Fruit fly (Drosophila melanogaster) whole organism, embryonic: Measurements from ENCODE around the gene Rab35.
A peak's percentile ranks its signal among the peaks of the same experiment; 100 is the strongest.

Experiments
- CG1024 ChIP-seq: fragments of 200-800 bp; sonication (Bioruptor generic); IDR thresholded peaks from 2 replicates; pipeline ENCODE4 v1.3.6; 2022; ENCODE audit warnings: missing biosample characterization, missing genetic modification characterization
- CG10979 ChIP-seq: fragments of 200-800 bp; sonication (Bioruptor generic); optimal IDR thresholded peaks from 2 replicates; lab custom pipeline; 2018; ENCODE audit warnings: missing biosample characterization, mild to moderate bottlenecking, missing genetic modification characterization, moderate library complexity
- CG12236 ChIP-seq: fragments of 200-800 bp; sonication (Bioruptor generic); optimal IDR thresholded peaks from 2 replicates; lab custom pipeline; 2016; ENCODE audit warnings: missing biosample characterization, missing genetic modification characterization
- CG13123 ChIP-seq: fragments of 200-800 bp; sonication (Bioruptor generic); optimal IDR thresholded peaks from 2 replicates; lab custom pipeline; 2016; ENCODE audit warnings: missing biosample characterization, missing genetic modification characterization
- CG14014 ChIP-seq: fragments of 200-800 bp; sonication (Bioruptor generic); IDR thresholded peaks from 2 replicates; pipeline ENCODE4 v1.3.6; 2022; ENCODE audit warnings: missing biosample characterization, missing genetic modification characterization
- CG15011 ChIP-seq: fragments of 200-800 bp; sonication (Bioruptor generic); optimal IDR thresholded peaks from 3 replicates; lab custom pipeline; 2018; ENCODE audit warnings: missing biosample characterization, mild to moderate bottlenecking, missing genetic modification characterization
- CG1602 ChIP-seq: fragments of 200-800 bp; sonication (Bioruptor generic); optimal IDR thresholded peaks from 3 replicates; lab custom pipeline; 2016; ENCODE audit warnings: missing biosample characterization, missing genetic modification characterization
- CG18476 ChIP-seq: fragments of 200-800 bp; sonication (Bioruptor generic); optimal IDR thresholded peaks from 2 replicates; lab custom pipeline; 2016; ENCODE audit warnings: missing biosample characterization, mild to moderate bottlenecking, missing genetic modification characterization
- CG18599 ChIP-seq: fragments of 200-800 bp; sonication (Bioruptor generic); optimal IDR thresholded peaks from 3 replicates; lab custom pipeline; 2017; ENCODE audit warnings: missing biosample characterization, missing genetic modification characterization, mild to moderate bottlenecking, moderate library complexity, missing genetic modification reagents
- CG2202 ChIP-seq: fragments of 200-800 bp; sonication (Bioruptor generic); optimal IDR thresholded peaks from 2 replicates; lab custom pipeline; 2018; ENCODE audit warnings: missing biosample characterization, mild to moderate bottlenecking, missing genetic modification characterization
- CG2875 ChIP-seq: fragments of 200-800 bp; sonication (Bioruptor generic); optimal IDR thresholded peaks from 2 replicates; lab custom pipeline; 2017; ENCODE audit warnings: missing biosample characterization, mild to moderate bottlenecking, missing genetic modification characterization, missing genetic modification reagents
- CG3281 ChIP-seq: fragments of 200-800 bp; sonication (Bioruptor generic); optimal IDR thresholded peaks from 3 replicates; lab custom pipeline; 2017; ENCODE audit warnings: missing biosample characterization, mild to moderate bottlenecking, missing genetic modification characterization
- CG4617 ChIP-seq: fragments of 200-800 bp; sonication (Bioruptor generic); optimal IDR thresholded peaks from 3 replicates; lab custom pipeline; 2016; ENCODE audit warnings: missing biosample characterization, missing genetic modification characterization, borderline replicate concordance
- CG4707 ChIP-seq: fragments of 200-800 bp; sonication (Bioruptor generic); optimal IDR thresholded peaks from 2 replicates; lab custom pipeline; 2018; ENCODE audit warnings: missing biosample characterization, mild to moderate bottlenecking, missing genetic modification characterization, moderate library complexity
- CG4820 ChIP-seq: fragments of 200-800 bp; sonication (Bioruptor generic); optimal IDR thresholded peaks from 3 replicates; lab custom pipeline; 2016; ENCODE audit warnings: missing biosample characterization, missing genetic modification characterization
- CG7357 ChIP-seq: fragments of 200-800 bp; sonication (Bioruptor generic); IDR thresholded peaks from 3 replicates; pipeline ENCODE4 v1.3.6; 2022; ENCODE audit warnings: missing biosample characterization, missing genetic modification characterization
- CG7745 ChIP-seq: fragments of 200-800 bp; sonication (Bioruptor generic); optimal IDR thresholded peaks from 2 replicates; lab custom pipeline; 2018; ENCODE audit warnings: missing biosample characterization, mild to moderate bottlenecking, missing genetic modification characterization, moderate library complexity
- CG7839 ChIP-seq: fragments of 200-800 bp; sonication (Bioruptor generic); optimal IDR thresholded peaks from 3 replicates; lab custom pipeline; 2018; ENCODE audit warnings: missing biosample characterization, mild to moderate bottlenecking, missing genetic modification characterization, moderate library complexity
- CG8388 ChIP-seq: fragments of 200-800 bp; sonication (Bioruptor generic); optimal IDR thresholded peaks from 2 replicates; lab custom pipeline; 2019; ENCODE audit warnings: missing biosample characterization, mild to moderate bottlenecking, missing genetic modification characterization, moderate library complexity
- Gsc ChIP-seq: fragments of 200-800 bp; sonication (Bioruptor generic); IDR thresholded peaks from 2 replicates; pipeline ENCODE4 v1.3.6; 2022; ENCODE audit warnings: missing biosample characterization, missing genetic modification characterization
- Hand ChIP-seq: fragments of 200-800 bp; sonication (Bioruptor generic); optimal IDR thresholded peaks from 2 replicates; lab custom pipeline; 2017; ENCODE audit warnings: mild to moderate bottlenecking, missing biosample characterization, missing genetic modification reagents, missing genetic modification characterization
- Hmr ChIP-seq: fragments of 200-800 bp; sonication (Bioruptor generic); optimal IDR thresholded peaks from 3 replicates; lab custom pipeline; 2017; ENCODE audit warnings: mild to moderate bottlenecking, missing biosample characterization, missing genetic modification reagents, missing genetic modification characterization
- MBD-R2 ChIP-seq: fragments of 200-800 bp; sonication (Bioruptor generic); IDR thresholded peaks from 2 replicates; pipeline ENCODE4 v1.3.6; 2022; ENCODE audit warnings: missing biosample characterization, missing genetic modification characterization
- Max ChIP-seq: fragments of 200-800 bp; sonication (Bioruptor generic); optimal IDR thresholded peaks from 2 replicates; lab custom pipeline; 2016; ENCODE audit warnings: missing biosample characterization, mild to moderate bottlenecking, missing genetic modification characterization
- Nf-YA ChIP-seq: fragments of 200-800 bp; sonication (Bioruptor generic); IDR thresholded peaks from 2 replicates; pipeline ENCODE4 v1.3.6; 2022; ENCODE audit warnings: missing biosample characterization, missing genetic modification characterization
- Nf-YC ChIP-seq: fragments of 200-800 bp; optimal IDR thresholded peaks from 3 replicates; lab custom pipeline; 2019; ENCODE audit warnings: missing biosample characterization, mild to moderate bottlenecking, missing genetic modification characterization, moderate library complexity
- Oli ChIP-seq: fragments of 200-800 bp; sonication (Bioruptor generic); optimal IDR thresholded peaks from 2 replicates; lab custom pipeline; 2018; ENCODE audit warnings: missing biosample characterization, mild to moderate bottlenecking, missing genetic modification characterization, moderate library complexity
- Opbp ChIP-seq: fragments of 200-800 bp; sonication (Bioruptor generic); IDR thresholded peaks from 3 replicates; pipeline ENCODE4 v1.3.6; 2022; ENCODE audit warnings: missing biosample characterization, missing genetic modification characterization; ENCODE audit not compliant: partially characterized antibody
- Ravus ChIP-seq: fragments of 200-800 bp; sonication (Bioruptor generic); IDR thresholded peaks from 2 replicates; pipeline ENCODE4 v1.3.6; 2022; ENCODE audit warnings: missing biosample characterization, missing genetic modification characterization
- Scr ChIP-seq: fragments of 200-800 bp; sonication (Bioruptor generic); IDR thresholded peaks from 2 replicates; pipeline ENCODE4 v1.3.6; 2022; ENCODE audit warnings: missing biosample characterization, missing genetic modification characterization; ENCODE audit not compliant: partially characterized antibody
- Tbp ChIP-seq: fragments of >200 bp; optimal IDR thresholded peaks from 2 replicates; lab custom pipeline; 2018; ENCODE audit warnings: missing biosample characterization, missing genetic modification characterization
- Vsx1 ChIP-seq: fragments of 200-800 bp; sonication (Bioruptor generic); optimal IDR thresholded peaks from 2 replicates; lab custom pipeline; 2017; ENCODE audit warnings: missing biosample characterization, mild to moderate bottlenecking, missing genetic modification characterization, missing genetic modification reagents
- aop ChIP-seq: fragments of 200-800 bp; sonication (Bioruptor generic); IDR thresholded peaks from 2 replicates; pipeline ENCODE4 v1.3.6; 2022; ENCODE audit warnings: missing biosample characterization, missing genetic modification characterization
- btn ChIP-seq: fragments of 200-800 bp; sonication (Bioruptor generic); optimal IDR thresholded peaks from 2 replicates; lab custom pipeline; 2016; ENCODE audit warnings: missing biosample characterization, missing genetic modification characterization
- chn ChIP-seq: fragments of 200-800 bp; sonication (Bioruptor generic); optimal IDR thresholded peaks from 2 replicates; lab custom pipeline; 2016; ENCODE audit warnings: missing biosample characterization, missing genetic modification characterization
- esg ChIP-seq: fragments of 200-800 bp; sonication (Bioruptor generic); conservative IDR thresholded peaks from 2 replicates; pipeline ENCODE4 v1.3.6; 2022; ENCODE audit warnings: missing biosample characterization, missing genetic modification characterization
- fd102C ChIP-seq: fragments of 200-800 bp; sonication (Bioruptor generic); optimal IDR thresholded peaks from 2 replicates; lab custom pipeline; 2018; ENCODE audit warnings: missing biosample characterization, mild to moderate bottlenecking, missing genetic modification characterization, moderate library complexity
- fd64A ChIP-seq: fragments of 200-800 bp; sonication (Bioruptor generic); optimal IDR thresholded peaks from 3 replicates; lab custom pipeline; 2018; ENCODE audit warnings: missing biosample characterization, mild to moderate bottlenecking, missing genetic modification characterization
- hkb ChIP-seq, 2 experiments: fragments of 200-800 bp in 1 of 2; fragments of >200 bp in 1 of 2; sonication (Bioruptor generic) in 1 of 2; IDR thresholded peaks in 1 of 2; optimal IDR thresholded peaks in 1 of 2; 2 replicates each; pipeline versions ENCODE4 v1.3.6 to Lab custom; 2017 to 2022; ENCODE audit warnings: missing biosample characterization in 1 of 2, missing genetic modification characterization in 1 of 2
- lab ChIP-seq: fragments of 200-800 bp; sonication (Bioruptor generic); optimal IDR thresholded peaks from 3 replicates; lab custom pipeline; 2017; ENCODE audit warnings: missing biosample characterization, missing genetic modification characterization, mild to moderate bottlenecking, moderate library complexity, missing genetic modification reagents
- lola ChIP-seq, 3 experiments: fragments of >200 bp in 2 of 3; fragments of 200-800 bp in 1 of 3; sonication (Bioruptor generic) in 1 of 3; optimal IDR thresholded peaks; 2 replicates each; lab custom pipeline; 2017 to 2019; ENCODE audit warnings: missing biosample characterization in 3 of 3, missing genetic modification characterization in 3 of 3, mild to moderate bottlenecking in 1 of 3, moderate library complexity in 1 of 3
- mam ChIP-seq: fragments of 200-800 bp; sonication (Bioruptor generic); optimal IDR thresholded peaks from 3 replicates; lab custom pipeline; 2016; ENCODE audit warnings: missing biosample characterization, missing genetic modification characterization
- nerfin-2 ChIP-seq: fragments of 200-800 bp; sonication (Bioruptor generic); IDR thresholded peaks from 2 replicates; pipeline ENCODE4 v1.3.6; 2022; ENCODE audit warnings: missing biosample characterization, missing genetic modification characterization; ENCODE audit not compliant: partially characterized antibody
- odd ChIP-seq: fragments of 200-800 bp; sonication (Bioruptor generic); optimal IDR thresholded peaks from 2 replicates; lab custom pipeline; 2017; ENCODE audit warnings: missing biosample characterization, mild to moderate bottlenecking, missing genetic modification characterization
- org-1 ChIP-seq: fragments of 200-800 bp; sonication (Bioruptor generic); optimal IDR thresholded peaks from 2 replicates; lab custom pipeline; 2017; ENCODE audit warnings: missing biosample characterization, missing genetic modification characterization
- psq ChIP-seq: fragments of 200-800 bp; sonication (Bioruptor generic); optimal IDR thresholded peaks from 2 replicates; lab custom pipeline; 2017; ENCODE audit warnings: missing biosample characterization, missing genetic modification characterization
- seq ChIP-seq: fragments of 200-800 bp; sonication (Bioruptor generic); IDR thresholded peaks from 2 replicates; pipeline ENCODE4 v1.3.6; 2022; ENCODE audit warnings: missing biosample characterization, missing genetic modification characterization
- stwl ChIP-seq: fragments of 200-800 bp; sonication (Bioruptor generic); optimal IDR thresholded peaks from 3 replicates; lab custom pipeline; 2018; ENCODE audit warnings: missing biosample characterization, mild to moderate bottlenecking, missing genetic modification characterization, moderate library complexity
- tin ChIP-seq: fragments of 200-800 bp; sonication (Bioruptor generic); optimal IDR thresholded peaks from 3 replicates; lab custom pipeline; 2016; ENCODE audit warnings: missing biosample characterization, missing genetic modification characterization

The Rab35 gene

dm6 chrX:20173464-20173995, 13.9 kb upstream of the Rab35 start, which contains the start of gene AnxB10 (continued):
- TF ChIP-seq CG8388 (GFP tag; lab: Kevin White, UChicago) (peak; percentile 39), Gsc (GFP tag; lab: Robert Waterston, UW) (no peak), CG10979 (tag; lab: Kevin White, UChicago) (peak; percentile 61), CG3281 (peak; percentile 75), lola (GFP tag; optimal IDR thresholded peaks at IDR 0.05; lab: Kevin White, UChicago) (peak in 1 of 3 experiments; percentile 30), CG18599 (peak; percentile 76), Max (GFP tag; lab: Kevin White, UChicago) (peak; percentile 54), tin (GFP tag; lab: Kevin White, UChicago) (peak; percentile 54), Ravus (GFP tag; lab: Robert Waterston, UW) (peak; percentile 28), CG14014 (GFP tag; lab: Robert Waterston, UW) (0 out of 2 replicates have a peak, but pooled peaks have one; percentile 25), CG7839 (tag; lab: Kevin White, UChicago) (peak; percentile 72), CG1024 (GFP tag; lab: Robert Waterston, UW) (no peak), Oli (tag; lab: Kevin White, UChicago) (peak; percentile 69), Tbp (no peak), chn (peak; percentile 44), Opbp (GFP tag; lab: Robert Waterston, UW) (no peak), Nf-YC (peak; percentile 39), Scr (GFP tag; lab: Robert Waterston, UW) (no peak), CG12236 (no peak), CG13123 (no peak), nerfin-2 (GFP tag; lab: Robert Waterston, UW) (no peak), CG7357 (peak; percentile 68; the same call in 2 of the 3 replicates), esg (peak; percentile 58), btn (GFP tag; lab: Kevin White, UChicago) (peak; percentile 40), mam (GFP tag; lab: Kevin White, UChicago) (peak; percentile 56), Hand (GFP tag; lab: Kevin White, UChicago) (peak; percentile 7), fd64A (no peak), Nf-YA (GFP tag; lab: Robert Waterston, UW) (no peak), CG4820 (GFP tag; lab: Kevin White, UChicago) (peak; percentile 64), CG2202 (no peak), Hmr (GFP tag; lab: Kevin White, UChicago) (no peak), CG4617 (GFP tag; lab: Kevin White, UChicago) (no peak), CG18476 (peak; percentile 52), fd102C (GFP tag; lab: Kevin White, UChicago) (no peak), CG15011 (GFP tag; lab: Kevin White, UChicago) (no peak), stwl (tag; lab: Kevin White, UChicago) (no peak), CG7745 (tag; lab: Kevin White, UChicago) (no peak), CG1602 (GFP tag; lab: Kevin White, UChicago) (peak; percentile 27), hkb (optimal IDR thresholded peaks at IDR 0.05; lab: Kevin White, UChicago) (no peak), hkb (GFP tag; IDR thresholded peaks at IDR 0.05; lab: Robert Waterston, UW) (peak; percentile 67), CG2875 (GFP tag; lab: Kevin White, UChicago) (peak; percentile 35), CG4707 (GFP tag; lab: Kevin White, UChicago) (no peak), odd (no peak), psq (no peak), seq (GFP tag; lab: Robert Waterston, UW) (0 out of 2 replicates have a peak, but pooled peaks have one; percentile 48), aop (GFP tag; lab: Robert Waterston, UW) (no peak), lab (peak; percentile 76), MBD-R2 (GFP tag; lab: Robert Waterston, UW) (peak; percentile 21; the same call in 1 of the 2 replicates), Vsx1 (GFP tag; lab: Kevin White, UChicago) (no peak), org-1 (peak; percentile 17)
